Fruit fly (Drosophila melanogaster): ENCODE measurements around the gene Lkb1.

Lkb1 gene

DNA sequence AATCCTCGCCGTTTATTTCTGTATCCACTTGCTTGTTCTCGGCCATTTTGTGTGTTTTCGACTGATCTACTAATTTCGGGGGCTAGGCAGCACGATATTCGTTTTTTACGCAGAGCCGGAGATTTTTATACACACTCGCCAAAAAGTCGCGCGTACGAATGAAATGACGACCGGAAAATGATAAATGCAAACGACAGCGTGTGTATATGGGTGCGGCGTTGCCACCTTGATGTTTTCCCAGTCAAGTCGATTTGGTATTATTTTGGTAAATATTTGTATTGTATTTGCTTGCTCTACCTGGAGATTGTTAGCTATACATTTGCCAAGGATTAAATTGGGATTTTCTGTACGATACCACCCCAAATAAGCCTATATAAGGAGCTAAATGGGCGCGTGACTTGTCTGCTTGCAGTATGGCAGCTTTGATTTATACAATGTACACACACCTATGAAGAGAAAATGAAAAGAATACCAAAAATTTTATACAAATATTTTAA is 30.4 kb upstream of the Lkb1 start, which contains the start of gene sqd (continued):
- TF ChIP-seq Ets21C (GFP tag; optimal IDR thresholded peaks at IDR 0.05) = peak; percentile 51
- no peak for TF ChIP-seq CG4318 (GFP tag; optimal IDR thresholded peaks at IDR 0.05)
- TF ChIP-seq CG32006 (GFP tag; optimal IDR thresholded peaks at IDR 0.05) = peak; percentile 13
- TF ChIP-seq pdm3 (GFP tag; optimal IDR thresholded peaks at IDR 0.05) = peak; percentile 64
- peak; percentile 88 for TF ChIP-seq Eip78C (GFP tag)
- peak; percentile 71 for TF ChIP-seq CG6854 (GFP tag; optimal IDR thresholded peaks at IDR 0.05)
- TF ChIP-seq dac (GFP tag; optimal IDR thresholded peaks at IDR 0.05) = no peak
- peak; percentile 21 for TF ChIP-seq Lpt (GFP tag; optimal IDR thresholded peaks at IDR 0.05)
- peak; percentile 56 for TF ChIP-seq Sox14 (GFP tag; optimal IDR thresholded peaks at IDR 0.05)
- TF ChIP-seq Hr4 (GFP tag; optimal IDR thresholded peaks at IDR 0.05) = peak; percentile 54
- peak; percentile 44 for TF ChIP-seq CG6792 (GFP tag; optimal IDR thresholded peaks at IDR 0.05)
- TF ChIP-seq OdsH (GFP tag; optimal IDR thresholded peaks at IDR 0.05) = peak; percentile 65
- TF ChIP-seq Eip93F (GFP tag; optimal IDR thresholded peaks at IDR 0.05) = no peak
- peak; percentile 67 for TF ChIP-seq achi (GFP tag; optimal IDR thresholded peaks at IDR 0.05)
- TF ChIP-seq CG8632 (GFP tag; optimal IDR thresholded peaks at IDR 0.05) = no peak
- TF ChIP-seq CG1621 (tag; optimal IDR thresholded peaks at IDR 0.05) = peak; percentile 54
- TF ChIP-seq Hr38 (GFP tag; optimal IDR thresholded peaks at IDR 0.05) = no peak
- TF ChIP-seq ss (GFP tag; optimal IDR thresholded peaks at IDR 0.05) = peak; percentile 28 to 67
- peak; percentile 63 for TF ChIP-seq lz (GFP tag; optimal IDR thresholded peaks at IDR 0.05)
- peak; percentile 39 for TF ChIP-seq CG7368 (GFP tag; optimal IDR thresholded peaks at IDR 0.05)
- no peak for TF ChIP-seq CG11294 (GFP tag; IDR thresholded peaks at IDR 0.05)

DNA sequence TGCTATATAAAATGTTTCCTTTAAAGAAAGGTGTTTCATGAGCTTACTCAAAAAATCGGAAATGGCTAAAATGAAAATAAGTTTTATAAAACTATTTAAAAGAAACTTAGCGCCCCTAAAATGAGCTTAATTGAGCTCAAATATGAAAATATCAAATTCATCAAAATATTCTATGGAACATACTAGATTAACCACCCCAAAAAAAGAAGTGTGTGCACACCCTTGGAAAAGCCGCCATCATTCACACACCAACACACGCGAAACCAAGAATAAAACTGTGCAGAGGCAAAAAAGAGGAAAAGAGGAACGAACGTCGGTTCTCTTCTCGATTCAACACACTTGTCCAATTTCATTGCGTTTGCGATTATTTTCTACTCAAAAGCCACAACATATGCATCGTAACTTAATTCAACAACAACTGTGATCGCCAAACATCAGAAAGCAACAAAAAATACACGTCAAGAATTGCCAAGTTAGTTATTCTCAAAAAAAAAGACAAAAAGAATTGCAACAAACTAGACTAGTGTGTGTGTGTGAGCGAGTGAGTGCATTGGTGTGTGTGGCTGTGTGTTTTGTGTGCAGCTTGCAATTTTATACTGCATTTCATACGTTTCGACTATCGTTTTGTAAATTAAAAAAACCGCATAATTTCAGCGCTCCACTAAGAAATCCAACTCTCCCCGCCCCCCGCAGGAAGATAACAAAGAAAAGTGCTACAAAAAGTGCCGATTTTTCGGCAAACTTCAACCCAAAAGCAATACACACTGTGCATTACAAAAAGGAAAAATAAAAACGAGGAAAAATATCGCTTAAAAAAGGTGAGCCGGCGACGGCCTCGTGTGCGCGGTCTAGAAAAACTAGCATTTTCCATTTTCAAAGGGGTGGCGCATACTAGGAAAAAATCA is 29.4 kb upstream of the Lkb1 start, which contains the start of gene rin:
rin (plus strand) TSS at position 276 of the 905 bp plus-strand sequence.
- TF ChIP-seq CG8119 (GFP tag; IDR thresholded peaks at IDR 0.05) (peak; percentile 46; the same call in 1 of the 3 replicates), CG31627 (GFP tag; optimal IDR thresholded peaks at IDR 0.05) (peak; percentile 25), CG4318 (GFP tag; optimal IDR thresholded peaks at IDR 0.05) (no peak), Sox102F (GFP tag; optimal IDR thresholded peaks at IDR 0.05) (no peak), CG1621 (tag; optimal IDR thresholded peaks at IDR 0.05) (peak; percentile 42), CG16779 (tag; optimal IDR thresholded peaks at IDR 0.05) (peak; percentile 71), CG3919 (GFP tag; optimal IDR thresholded peaks at IDR 0.05) (peak; percentile 39), Hr38 (GFP tag; optimal IDR thresholded peaks at IDR 0.05) (no peak), Smox (GFP tag; optimal IDR thresholded peaks at IDR 0.05) (no peak), CG8632 (GFP tag; optimal IDR thresholded peaks at IDR 0.05) (peak; percentile 14), Hr4 (GFP tag; optimal IDR thresholded peaks at IDR 0.05) (no peak), net (GFP tag; optimal IDR thresholded peaks at IDR 0.05) (no peak), Blimp-1 (GFP tag; optimal IDR thresholded peaks at IDR 0.05) (no peak), CG32006 (GFP tag; optimal IDR thresholded peaks at IDR 0.05) (no peak), CG34406 (GFP tag; optimal IDR thresholded peaks at IDR 0.05) (no peak), ss (GFP tag; optimal IDR thresholded peaks at IDR 0.05) (peak; percentile 79 to 83), topi (GFP tag; optimal IDR thresholded peaks at IDR 0.05) (no peak), CG6163 (GFP tag; IDR thresholded peaks at IDR 0.05) (peak; percentile 6; the same call in 1 of the 3 replicates), CG6792 (GFP tag; optimal IDR thresholded peaks at IDR 0.05) (no peak), Hr39 (GFP tag; optimal IDR thresholded peaks at IDR 0.05) (peak; percentile 18), CG11294 (GFP tag; IDR thresholded peaks at IDR 0.05) (no peak), cyc (GFP tag; optimal IDR thresholded peaks at IDR 0.05) (peak; percentile 15), fd85E (GFP tag; optimal IDR thresholded peaks at IDR 0.05) (no peak), CG6854 (GFP tag; optimal IDR thresholded peaks at IDR 0.05) (peak; percentile 34), CG3032 (tag; optimal IDR thresholded peaks at IDR 0.05) (peak; percentile 28), salr (GFP tag; optimal IDR thresholded peaks at IDR 0.05) (no peak), pdm3 (GFP tag; optimal IDR thresholded peaks at IDR 0.05) (no peak), Gug (GFP tag; IDR thresholded peaks at IDR 0.05) (no peak), Eip78C (GFP tag) (peak; percentile 41), CG10669 (GFP tag; optimal IDR thresholded peaks at IDR 0.05) (peak; percentile 36), CG6808 (GFP tag; optimal IDR thresholded peaks at IDR 0.05) (peak; percentile 77), eg (GFP tag; IDR thresholded peaks at IDR 0.05) (0 out of 3 replicates have a peak, but pooled peaks have one; percentile 5), CG11762 (GFP tag; optimal IDR thresholded peaks at IDR 0.05; ENCODE audit: insufficient read depth) (no peak), dsx (GFP tag; optimal IDR thresholded peaks at IDR 0.05; ENCODE audit: poor library complexity, severe bottlenecking) (peak; percentile 77), CG7368 (GFP tag; optimal IDR thresholded peaks at IDR 0.05) (no peak), CG10631 (GFP tag; optimal IDR thresholded peaks at IDR 0.05) (no peak), spab (GFP tag; optimal IDR thresholded peaks at IDR 0.05) (peak; percentile 57), Ets96B (tag; optimal IDR thresholded peaks at IDR 0.05) (peak; percentile 45)

All from whole organism, prepupa.